Fruit fly (Drosophila melanogaster): ENCODE measurements around the gene CG15803.

dm6 chr3R:18399698-18400020 lies 39.1 kb upstream of the CG15803 start:
- TF ChIP-seq OdsH (GFP tag; optimal IDR thresholded peaks at IDR 0.05) (no peak), Ets96B (tag; optimal IDR thresholded peaks at IDR 0.05) (no peak), CG11762 (GFP tag; optimal IDR thresholded peaks at IDR 0.05; ENCODE audit: insufficient read depth) (no peak), CG8319 (GFP tag; optimal IDR thresholded peaks at IDR 0.05) (no peak), CG6808 (GFP tag; optimal IDR thresholded peaks at IDR 0.05) (no peak), CG1621 (tag; optimal IDR thresholded peaks at IDR 0.05) (no peak), Eip78C (GFP tag) (no peak)
